Worm (Caenorhabditis elegans): ENCODE results near the gene jmjd-1.2.

The jmjd-1.2 gene

DNA sequence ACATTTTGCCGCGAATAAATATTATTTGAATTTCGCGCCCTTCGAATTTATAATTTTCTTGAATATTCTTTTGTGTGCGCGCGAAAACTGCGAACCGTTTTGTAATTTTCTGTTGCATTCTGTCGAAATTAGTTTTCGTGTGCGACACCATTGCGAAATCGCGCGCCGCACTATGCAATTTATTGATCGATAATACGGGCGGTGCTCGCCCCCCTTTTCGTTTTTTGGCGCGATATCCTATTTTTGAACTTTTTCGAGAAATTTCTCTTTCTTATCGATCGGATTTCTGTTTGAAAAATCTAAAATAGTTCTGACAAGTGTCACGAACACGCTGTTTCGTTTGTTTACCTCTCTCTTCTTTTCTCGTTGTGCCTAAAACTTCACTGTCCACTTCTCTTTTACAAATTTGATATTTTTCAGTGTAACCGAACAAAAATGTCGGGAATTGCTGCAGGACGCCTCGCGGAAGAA is 10.1 kb upstream of the jmjd-1.2 start, which contains the start of gene ubc-9 (continued):
- TF ChIP-seq sox-4 (tag; optimal IDR thresholded peaks at IDR 0.05) (no peak), zip-5 (tag; optimal IDR thresholded peaks at IDR 0.05) (no peak), ztf-16 (tag; optimal IDR thresholded peaks at IDR 0.05) (no peak), ceh-48 (tag; optimal IDR thresholded peaks at IDR 0.05) (peak; percentile 96), unc-42 (tag; optimal IDR thresholded peaks at IDR 0.05) (peak; percentile 36), gmeb-2 (tag; optimal IDR thresholded peaks at IDR 0.05) (no peak), dmd-4 (tag; optimal IDR thresholded peaks at IDR 0.05; ENCODE audit: borderline replicate concordance) (no peak), pqm-1 (tag; optimal IDR thresholded peaks at IDR 0.05) (no peak), npax-4 (tag; optimal IDR thresholded peaks at IDR 0.05) (no peak), pax-1 (tag; optimal IDR thresholded peaks at IDR 0.05) (no peak), hlh-30 (tag; optimal IDR thresholded peaks at IDR 0.05; ENCODE audit: insufficient read depth) (no peak), lim-6 (tag; optimal IDR thresholded peaks at IDR 0.05) (no peak), tbx-2 (tag; optimal IDR thresholded peaks at IDR 0.05) (peak; percentile 32), fkh-6 (tag; optimal IDR thresholded peaks at IDR 0.05) (no peak), ceh-18 (tag; optimal IDR thresholded peaks at IDR 0.05) (peak; percentile 30), odd-2 (tag; optimal IDR thresholded peaks at IDR 0.05) (no peak), unc-3 (GFP tag; conservative IDR thresholded peaks at IDR 0.05) (no peak), unc-3 (tag; optimal IDR thresholded peaks at IDR 0.05) (no peak), rnt-1 (tag; optimal IDR thresholded peaks at IDR 0.05) (no peak), C08G9.2 (tag; optimal IDR thresholded peaks at IDR 0.05) (peak; percentile 27), T23F11.4 (GFP tag; optimal IDR thresholded peaks at IDR 0.05) (no peak), elt-2 (tag; optimal IDR thresholded peaks at IDR 0.05) (peak; percentile 64), hlh-13 (GFP tag; optimal IDR thresholded peaks at IDR 0.05) (no peak), hlh-15 (tag; optimal IDR thresholded peaks at IDR 0.05) (no peak), fkh-10 (GFP tag; optimal IDR thresholded peaks at IDR 0.05) (no peak), pat-9 (tag; optimal IDR thresholded peaks at IDR 0.05) (no peak), tbx-7 (tag; optimal IDR thresholded peaks at IDR 0.05) (no peak), hlh-8 (tag; optimal IDR thresholded peaks at IDR 0.05) (no peak)

ce11 chrIV:4652365-4652844 is 8.4 kb upstream of the jmjd-1.2 start, which contains the start of gene F29B9.5:
TSS of gene F29B9.5 (plus strand) at chrIV:4652415.
- TF ChIP-seq F13H6.1 (tag; optimal IDR thresholded peaks at IDR 0.05) (no peak), K02D7.2 (tag; optimal IDR thresholded peaks at IDR 0.05) (no peak), ref-2 (tag; optimal IDR thresholded peaks at IDR 0.05) (no peak)

DNA sequence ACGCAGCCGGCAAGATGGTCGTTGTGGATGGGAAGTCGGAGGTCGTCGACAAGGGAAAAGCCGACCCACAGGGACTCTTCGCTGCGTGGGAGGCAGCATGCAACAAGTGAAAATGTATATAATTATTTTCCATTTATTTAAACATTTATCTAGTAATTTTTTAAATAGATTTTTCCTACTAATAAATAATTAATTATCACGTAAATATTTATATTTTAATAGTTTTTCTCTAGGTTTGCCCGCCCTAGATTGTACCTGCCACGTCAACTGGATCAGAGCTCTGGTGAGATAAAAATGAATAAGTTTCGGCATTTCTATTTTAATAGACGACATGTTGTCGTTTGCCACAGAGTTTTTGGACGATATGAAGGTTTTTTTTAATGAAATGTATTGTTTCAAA is 7.8 kb upstream of the jmjd-1.2 start, which contains the start of gene psr-1:
psr-1 (plus strand) TSS at position 301 of the 400 bp plus-strand sequence.
- TF ChIP-seq dmd-4 (tag; optimal IDR thresholded peaks at IDR 0.05; ENCODE audit: borderline replicate concordance) (no peak), che-1 (tag; optimal IDR thresholded peaks at IDR 0.05) (no peak), ahr-1 (tag; optimal IDR thresholded peaks at IDR 0.05) (no peak), pag-3 (tag; optimal IDR thresholded peaks at IDR 0.05; ENCODE audit: borderline replicate concordance) (no peak), elt-4 (tag; optimal IDR thresholded peaks at IDR 0.05) (no peak), pqm-1 (tag; optimal IDR thresholded peaks at IDR 0.05) (no peak), unc-42 (tag; optimal IDR thresholded peaks at IDR 0.05) (no peak), Y22D7AL.16 (tag; optimal IDR thresholded peaks at IDR 0.05) (no peak), ceh-34 (tag; optimal IDR thresholded peaks at IDR 0.05) (no peak)

DNA sequence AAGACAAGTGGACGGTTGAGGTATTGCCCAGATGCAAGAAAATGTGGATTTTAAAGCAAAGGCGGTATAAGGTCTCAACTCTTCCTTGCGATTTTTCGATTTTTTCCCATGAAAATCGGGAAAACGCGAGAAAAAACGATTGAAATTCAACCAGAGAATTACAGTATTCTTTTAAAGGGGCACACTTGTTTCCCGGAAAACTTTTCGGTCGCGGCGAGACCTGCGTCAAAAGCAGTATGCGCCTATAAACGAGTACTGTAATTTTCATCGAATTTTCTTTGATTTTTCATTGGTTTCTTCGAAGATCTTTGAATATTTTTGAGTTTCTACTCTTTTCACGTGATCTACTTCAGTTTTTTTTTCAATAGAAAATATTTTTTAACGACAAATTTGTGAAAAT is 7.1 kb upstream of the jmjd-1.2 start:
- TF ChIP-seq mec-3 (tag; optimal IDR thresholded peaks at IDR 0.05; ENCODE audit: borderline replicate concordance) (no peak), ceh-31 (tag; optimal IDR thresholded peaks at IDR 0.05) (no peak), che-1 (tag; optimal IDR thresholded peaks at IDR 0.05) (no peak), unc-55 (GFP tag; optimal IDR thresholded peaks at IDR 0.05) (no peak), gmeb-2 (tag; optimal IDR thresholded peaks at IDR 0.05) (no peak)
